Fruit fly (Drosophila melanogaster) ovary, adult (tissue): Measurements from ENCODE around the gene Shab.

Source experiments
- CG17801 ChIP-seq: fragments of 200-800 bp; optimal IDR thresholded peaks from 2 replicates; lab custom pipeline; 2019; ENCODE audit warnings: missing biosample characterization, mild to moderate bottlenecking, missing genetic modification characterization, moderate library complexity; ENCODE audit not compliant: partially characterized antibody

Shab gene

DNA sequence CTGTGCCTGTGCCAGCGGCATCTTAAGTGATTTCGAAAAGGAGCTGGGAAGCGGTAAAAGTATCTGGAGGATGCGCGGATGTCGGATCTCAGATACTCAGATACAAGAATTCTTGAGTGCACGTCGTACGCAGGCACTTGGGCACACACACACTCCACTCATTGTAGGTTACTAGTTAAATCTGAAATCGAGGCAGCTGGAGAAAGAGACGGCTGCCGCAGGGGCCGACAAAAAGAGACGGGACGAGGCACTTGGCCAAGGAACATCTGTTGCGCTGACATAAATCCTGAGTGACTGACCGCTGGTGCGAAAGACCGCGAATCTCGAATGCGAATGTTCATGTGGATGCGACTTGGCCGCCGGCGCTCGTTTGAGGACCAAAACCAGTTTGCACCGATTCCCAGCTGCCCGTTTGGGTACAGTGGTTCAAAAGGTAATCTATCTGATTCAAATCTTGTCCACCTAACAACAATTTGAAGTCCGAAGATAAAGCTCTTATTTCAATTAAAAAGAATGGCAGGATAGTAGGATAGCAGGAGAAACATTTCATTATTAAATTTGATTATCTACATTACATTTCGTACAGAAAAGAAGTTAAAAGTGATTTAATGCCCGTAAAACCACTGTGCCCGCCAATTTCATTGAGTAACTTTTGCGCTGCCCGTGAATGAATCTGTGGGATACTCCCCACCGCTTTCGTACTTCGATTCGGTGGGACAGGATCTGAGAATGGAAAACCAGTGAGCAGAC, 25.9 kb upstream of the Shab start:
- TF ChIP-seq CG17801 (GFP tag; lab: Kevin White, UChicago), result no peak

DNA sequence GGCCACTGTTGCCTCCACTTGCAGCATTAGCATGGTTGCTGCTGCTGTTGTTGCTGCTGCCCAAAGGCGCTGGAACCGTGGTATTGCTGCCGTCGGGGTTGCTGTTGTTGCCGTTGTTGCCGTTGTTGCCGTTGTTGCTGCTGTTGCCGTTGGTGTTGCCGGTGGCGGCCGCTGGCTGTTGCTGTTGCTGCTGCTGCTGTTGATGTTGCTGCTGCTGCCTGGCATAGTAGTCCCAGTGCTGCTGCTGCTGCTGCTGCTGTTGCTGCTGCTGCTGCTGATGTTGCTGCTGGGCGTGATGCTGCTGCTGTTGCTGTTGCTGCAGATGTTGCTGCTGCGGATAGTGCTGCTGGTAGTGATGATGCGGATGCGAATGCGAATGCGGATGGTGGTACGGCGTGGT, 23.7 kb upstream of the Shab start:
- TF ChIP-seq CG17801 (GFP tag; lab: Kevin White, UChicago), result no peak

DNA sequence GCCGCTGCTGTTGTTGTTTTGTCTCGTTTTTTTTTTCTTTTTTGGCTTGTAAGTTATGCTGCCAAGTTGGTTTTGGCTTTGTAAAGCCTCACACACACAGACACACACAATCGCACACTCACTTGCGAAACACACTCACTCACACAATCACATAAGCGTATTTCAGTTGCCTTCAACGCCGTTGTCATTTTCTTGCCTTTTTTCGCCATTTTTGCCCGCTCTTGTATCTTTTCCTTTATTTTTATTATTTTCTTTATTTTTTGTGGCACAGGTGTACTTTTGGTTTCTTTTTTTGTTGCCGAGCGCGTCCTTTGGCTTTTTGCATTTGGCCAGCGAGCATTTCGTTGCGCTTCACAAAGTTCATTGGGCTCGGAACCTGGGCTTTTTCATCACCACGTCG, 21.8 kb upstream of the Shab start:
- no peak for TF ChIP-seq CG17801 (GFP tag; lab: Kevin White, UChicago)

DNA sequence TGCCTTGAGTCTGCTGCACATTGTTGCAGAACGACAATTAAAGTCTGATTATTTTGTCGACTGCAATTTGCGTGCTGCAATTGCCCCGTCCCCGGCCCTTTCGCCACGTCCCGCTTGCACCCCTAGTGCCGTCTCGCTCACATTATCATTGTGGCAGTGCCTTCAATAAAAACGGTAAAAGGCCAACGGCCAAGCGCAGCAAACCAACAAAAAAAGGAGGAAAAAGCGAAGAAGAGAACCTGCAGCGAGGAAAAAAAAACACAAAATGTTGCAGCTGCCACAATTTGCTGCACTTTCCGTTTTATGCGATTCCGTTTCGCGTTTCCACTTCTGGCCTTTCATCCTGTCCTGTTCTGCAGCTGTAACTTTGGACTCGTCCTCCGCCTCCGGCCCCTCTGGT, 20.8 kb upstream of the Shab start:
- no peak for TF ChIP-seq CG17801 (GFP tag; lab: Kevin White, UChicago)

DNA sequence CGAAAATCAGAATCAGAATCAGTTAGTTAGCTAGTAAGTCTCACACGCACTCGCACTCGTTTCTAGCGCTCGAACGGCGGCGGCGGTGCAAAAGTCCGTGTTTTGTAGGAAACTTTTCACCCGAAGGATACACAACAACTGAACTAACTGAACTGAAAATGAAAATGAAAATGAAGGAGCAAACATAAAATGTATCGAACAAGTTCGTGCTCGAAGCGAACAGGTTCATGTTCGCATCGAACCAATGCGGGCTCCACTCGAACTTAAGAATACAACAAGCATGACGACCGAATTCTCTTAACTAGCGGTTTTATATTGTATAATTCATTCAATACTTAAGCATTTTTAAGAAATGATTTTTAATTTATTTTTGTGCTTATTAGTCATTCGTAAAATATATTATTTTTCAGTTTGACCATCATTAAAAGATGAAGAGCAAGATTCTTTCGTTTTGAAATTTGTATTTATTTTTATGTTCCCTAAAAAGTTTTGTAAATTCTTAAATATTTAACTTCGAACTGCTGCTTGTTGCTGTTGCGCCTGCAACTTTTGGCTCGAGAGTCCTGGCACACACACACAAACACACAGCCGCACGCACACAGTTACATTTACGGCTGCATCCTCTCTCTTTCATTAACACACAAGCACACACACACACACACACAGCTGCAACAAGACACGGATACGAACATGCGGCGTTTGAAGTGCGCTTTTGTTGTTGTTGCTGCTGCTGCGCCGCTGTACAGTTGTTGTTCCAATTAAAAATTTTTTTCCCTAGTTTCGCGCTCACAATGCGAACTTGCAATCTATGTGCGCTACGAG, 15.6 kb upstream of the Shab start, which contains the start of gene Tet:
Tet (minus strand) TSS at position 154 of the 822 bp plus-strand sequence.
- TF ChIP-seq CG17801 (GFP tag; lab: Kevin White, UChicago), result no peak

DNA sequence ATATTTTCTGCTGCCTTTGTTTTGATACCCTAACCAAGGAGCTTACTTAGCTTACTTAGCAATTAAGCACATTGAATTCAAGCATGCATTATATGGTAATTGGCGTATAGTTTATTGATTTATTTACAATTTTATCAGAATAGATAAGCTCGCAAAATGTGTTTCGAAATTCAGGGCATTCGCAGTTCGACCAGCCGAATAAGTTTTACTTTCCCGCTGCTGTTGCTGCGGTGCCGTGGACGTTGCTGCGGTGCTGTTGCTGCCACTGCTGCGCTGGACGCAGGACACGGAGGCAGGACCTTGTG, 15.0 kb upstream of the Shab start:
- no peak for TF ChIP-seq CG17801 (GFP tag; lab: Kevin White, UChicago)

DNA sequence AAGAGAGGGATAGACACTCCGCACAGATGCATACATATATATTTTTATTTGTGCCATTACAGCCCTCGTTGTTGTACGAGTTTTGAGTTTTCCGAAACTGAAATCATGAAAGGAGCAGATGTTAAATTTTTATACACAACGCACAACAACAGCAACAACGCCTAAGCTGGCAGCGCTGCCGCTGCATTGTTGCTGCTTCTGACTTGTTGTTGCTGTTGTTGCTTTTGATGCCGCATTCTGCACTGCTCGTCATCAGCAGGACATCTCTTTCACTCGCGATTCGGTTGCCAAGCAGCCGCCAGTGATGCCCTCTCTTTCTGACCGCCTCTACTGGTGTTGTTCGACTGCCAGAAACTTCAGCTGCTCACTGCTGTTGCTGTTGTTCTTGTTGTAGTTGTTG, 13.2 kb upstream of the Shab start:
- no peak for TF ChIP-seq CG17801 (GFP tag; lab: Kevin White, UChicago)

DNA sequence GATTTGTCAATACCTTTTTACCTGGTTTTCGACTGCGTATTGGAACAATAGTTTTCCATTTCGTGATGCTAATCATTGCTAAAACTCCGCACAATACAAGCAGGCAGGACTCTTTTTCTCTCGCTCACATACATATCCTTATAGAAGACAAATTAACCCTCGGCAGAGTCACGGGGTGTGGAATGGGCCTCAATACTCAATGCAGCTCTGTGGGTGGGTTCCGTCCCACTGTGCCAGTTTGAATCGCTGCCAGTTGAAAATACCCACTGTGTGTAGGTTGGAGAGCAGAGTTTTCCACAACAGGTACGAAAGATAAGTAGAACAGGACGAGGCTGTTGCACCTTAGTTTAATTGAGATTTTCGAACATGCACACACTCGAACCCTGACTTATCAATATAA, 12.5 kb upstream of the Shab start:
- no peak for TF ChIP-seq CG17801 (GFP tag; lab: Kevin White, UChicago)

DNA sequence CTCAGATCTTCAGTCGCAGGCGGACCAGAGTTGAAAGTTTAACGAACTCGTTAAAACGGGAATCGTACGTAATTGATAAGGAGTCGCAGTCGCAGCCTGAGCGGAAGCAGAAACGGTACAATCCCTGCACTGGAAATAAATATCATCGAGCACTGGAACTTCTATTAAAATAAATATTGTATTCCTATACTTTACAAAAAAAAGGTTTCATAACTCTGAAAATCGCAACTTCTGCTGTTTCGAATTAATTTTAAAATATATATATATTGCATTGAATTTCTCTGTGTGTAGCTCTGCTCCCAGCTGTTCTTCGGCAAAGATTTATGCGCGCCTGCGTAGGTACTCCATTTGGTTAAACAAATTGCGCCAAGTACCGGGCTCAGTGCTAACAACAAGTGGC, 10.4 kb upstream of the Shab start:
- no peak for TF ChIP-seq CG17801 (GFP tag; lab: Kevin White, UChicago)

DNA sequence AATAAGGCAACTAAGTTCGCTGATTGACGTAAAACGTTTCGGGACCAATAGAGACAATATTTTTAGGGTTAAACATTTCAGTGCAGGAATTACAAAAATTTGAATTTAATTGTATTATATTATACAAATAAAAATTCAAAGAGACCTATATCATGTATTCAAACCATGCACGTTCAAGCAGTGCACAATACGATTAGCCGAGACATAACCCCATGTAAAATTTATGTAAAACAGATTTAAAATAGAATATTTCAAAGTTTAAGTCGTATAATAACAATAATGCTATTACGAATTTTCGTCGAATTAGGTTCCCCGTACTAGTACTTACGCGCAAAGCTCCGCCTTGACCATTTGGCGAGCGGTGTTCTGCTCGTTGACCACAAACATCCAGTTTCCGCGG, 9.2 kb upstream of the Shab start:
- TF ChIP-seq CG17801 (GFP tag; lab: Kevin White, UChicago), result no peak

DNA sequence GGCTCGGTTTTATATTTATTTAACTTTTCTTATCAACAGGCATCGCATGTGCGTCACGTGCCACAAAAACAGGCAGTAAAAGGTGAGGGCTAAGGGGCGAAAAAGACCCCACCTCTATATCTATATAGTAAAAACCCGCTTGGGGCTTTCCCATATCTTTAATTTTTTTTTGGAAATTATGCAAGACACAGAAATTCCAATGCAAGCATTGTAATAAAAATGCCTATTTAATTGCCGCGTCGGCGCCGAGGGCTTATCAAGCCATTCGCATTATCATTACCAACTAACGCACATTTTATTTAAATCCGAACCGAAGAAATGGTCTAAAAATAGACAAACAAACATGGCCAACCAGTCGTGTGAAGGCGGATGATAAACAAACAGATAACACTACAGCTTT, 7.4 kb upstream of the Shab start:
- TF ChIP-seq CG17801 (GFP tag; lab: Kevin White, UChicago), result no peak

DNA sequence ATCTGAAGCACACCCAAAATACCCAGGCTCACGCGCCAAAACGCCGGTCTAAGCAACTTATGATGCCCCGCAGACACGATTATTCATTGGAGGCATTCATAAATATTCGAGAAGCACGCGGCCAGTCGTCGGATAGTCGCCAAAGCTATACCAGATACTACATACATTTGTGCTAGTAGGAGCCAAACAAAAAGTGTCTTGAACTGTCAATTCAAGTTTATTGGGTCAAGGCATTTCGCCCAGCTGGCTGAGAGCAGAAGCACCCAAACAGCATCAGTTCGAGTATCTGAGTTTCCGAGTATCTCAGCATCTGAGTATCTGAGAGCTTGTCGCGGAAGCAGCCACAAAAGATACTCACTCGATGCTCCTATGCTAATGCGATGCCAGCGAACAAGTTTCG, 6.7 kb upstream of the Shab start:
- no peak for TF ChIP-seq CG17801 (GFP tag; lab: Kevin White, UChicago)

DNA sequence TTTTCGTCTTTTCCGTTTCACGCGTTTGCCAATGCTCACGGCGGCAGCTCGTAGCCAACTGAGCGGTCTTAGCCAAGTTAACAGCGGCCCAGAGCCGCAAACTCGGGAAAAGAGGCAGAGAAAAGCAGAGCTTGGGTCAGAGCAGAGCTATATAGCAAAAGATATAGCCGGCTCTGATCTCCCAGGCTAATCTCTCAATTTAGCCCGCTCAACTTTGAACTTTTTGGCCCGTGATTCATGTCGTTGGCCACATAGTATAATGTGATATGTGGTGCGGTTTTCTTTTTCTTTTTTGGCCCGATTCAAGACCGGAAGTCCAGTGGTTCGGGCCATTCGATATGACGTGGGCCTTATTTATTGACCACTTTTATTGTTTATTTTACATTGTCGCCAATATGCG, 2.7 kb upstream of the Shab start, which contains the start of gene spz5:
spz5 (minus strand) TSS at position 62 of the 400 bp plus-strand sequence.
- TF ChIP-seq CG17801 (GFP tag; lab: Kevin White, UChicago), result no peak

DNA sequence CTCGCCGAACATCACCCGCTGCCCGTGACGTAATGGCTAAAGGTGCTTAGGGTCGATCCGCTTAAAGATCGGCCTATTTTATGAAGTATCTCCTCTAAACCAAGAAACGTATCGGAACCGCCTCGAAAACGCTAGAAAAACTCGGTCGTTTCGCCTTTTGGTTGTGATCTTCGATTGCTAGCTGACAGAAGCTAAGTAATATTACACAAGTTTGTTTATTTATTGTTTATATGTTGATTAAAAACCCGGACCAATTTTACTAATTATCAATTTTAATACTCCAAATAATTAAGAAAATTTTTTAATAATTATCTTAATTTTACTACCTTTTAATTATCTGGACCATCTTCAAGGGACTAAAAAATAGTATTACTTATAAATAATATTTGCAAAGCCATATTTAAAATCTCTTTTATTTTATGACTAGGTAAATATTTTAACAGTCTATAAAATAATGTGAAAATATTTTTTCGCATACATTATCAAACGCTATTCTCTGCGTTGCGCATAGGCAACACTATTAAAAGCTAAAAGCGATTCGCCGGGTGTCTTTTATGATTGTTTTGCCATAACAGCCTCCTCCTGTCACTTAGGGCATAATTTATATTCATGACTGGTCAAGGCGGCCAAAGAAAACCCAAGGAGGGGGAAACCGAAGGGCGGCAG, 838 bp upstream of the Shab start:
- no peak for TF ChIP-seq CG17801 (GFP tag; lab: Kevin White, UChicago)

DNA sequence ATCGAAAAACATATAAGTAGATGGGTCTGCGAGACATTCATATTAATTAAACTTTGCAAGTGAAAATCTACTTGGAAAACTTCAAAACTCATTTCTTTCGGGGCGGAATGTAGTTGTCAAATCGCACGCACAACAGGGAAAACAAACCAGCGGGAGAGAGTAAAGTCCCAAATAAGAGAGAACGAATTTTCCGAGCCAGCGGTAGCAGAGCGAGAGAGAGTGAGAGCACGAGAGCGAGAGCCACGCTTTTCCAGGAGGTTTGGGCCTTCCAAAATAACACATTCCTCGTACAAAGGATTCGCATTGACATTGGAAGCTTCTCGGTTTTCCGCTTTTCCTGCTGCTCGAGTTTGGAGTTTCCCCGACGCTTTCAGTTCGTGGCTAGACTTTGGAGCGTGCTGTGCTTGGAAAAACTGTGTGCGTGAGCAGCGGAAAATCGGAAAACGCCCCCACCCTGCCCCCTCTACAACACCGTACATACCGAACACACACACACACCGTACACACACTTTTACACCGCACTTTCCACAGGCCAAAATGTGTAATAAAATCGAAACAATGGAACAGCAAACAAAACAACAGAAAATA, 1.6 kb downstream of the Shab start:
- no peak for TF ChIP-seq CG17801 (GFP tag; lab: Kevin White, UChicago)
